Fruit fly (Drosophila melanogaster) whole organism, embryonic: ENCODE results near the gene IntS6.

Source experiments
- CG10274 ChIP-seq: fragments of 200-800 bp; sonication (Bioruptor generic); optimal IDR thresholded peaks from 3 replicates; lab custom pipeline; 2017; ENCODE audit warnings: missing biosample characterization, mild to moderate bottlenecking, missing genetic modification characterization
- CG10321 ChIP-seq: fragments of 200-800 bp; sonication (Bioruptor generic); IDR thresholded peaks from 2 replicates; pipeline ENCODE4 v1.3.6; 2022; ENCODE audit warnings: missing biosample characterization, missing genetic modification characterization
- CG11504 ChIP-seq: fragments of 200-800 bp; sonication (Bioruptor generic); optimal IDR thresholded peaks from 3 replicates; lab custom pipeline; 2019; ENCODE audit warnings: missing biosample characterization, mild to moderate bottlenecking, missing genetic modification characterization, moderate library complexity
- CG17328 ChIP-seq: fragments of 200-800 bp; sonication (Bioruptor generic); IDR thresholded peaks from 2 replicates; pipeline ENCODE4 v1.3.6; 2022; ENCODE audit warnings: missing biosample characterization, missing genetic modification characterization
- CG17568 ChIP-seq: fragments of 200-800 bp; sonication (Bioruptor generic); optimal IDR thresholded peaks from 2 replicates; lab custom pipeline; 2018; ENCODE audit warnings: missing biosample characterization, mild to moderate bottlenecking, missing genetic modification characterization, moderate library complexity
- CG17829 ChIP-seq: fragments of 200-800 bp; optimal IDR thresholded peaks from 2 replicates; lab custom pipeline; 2019; ENCODE audit warnings: missing biosample characterization, mild to moderate bottlenecking, missing genetic modification characterization, moderate library complexity
- CG18011 ChIP-seq: fragments of 200-800 bp; sonication (Bioruptor generic); optimal IDR thresholded peaks from 2 replicates; lab custom pipeline; 2017; ENCODE audit warnings: missing biosample characterization, missing genetic modification characterization, mild to moderate bottlenecking, moderate library complexity, missing genotype
- CG18476 ChIP-seq: fragments of 200-800 bp; sonication (Bioruptor generic); optimal IDR thresholded peaks from 2 replicates; lab custom pipeline; 2016; ENCODE audit warnings: missing biosample characterization, mild to moderate bottlenecking, missing genetic modification characterization
- CG4282 ChIP-seq: fragments of 200-800 bp; sonication (Bioruptor generic); optimal IDR thresholded peaks from 2 replicates; lab custom pipeline; 2016; ENCODE audit warnings: missing biosample characterization, missing genetic modification characterization
- CG4730 ChIP-seq: fragments of 200-800 bp; sonication (Bioruptor generic); IDR thresholded peaks from 2 replicates; pipeline ENCODE4 v1.3.6; 2022; ENCODE audit warnings: missing biosample characterization, missing genetic modification characterization
- CG6175 ChIP-seq: fragments of 200-800 bp; sonication (Bioruptor generic); IDR thresholded peaks from 3 replicates; pipeline ENCODE4 v1.3.6; 2022; ENCODE audit warnings: missing biosample characterization, missing genetic modification characterization
- CG7745 ChIP-seq: fragments of 200-800 bp; sonication (Bioruptor generic); optimal IDR thresholded peaks from 2 replicates; lab custom pipeline; 2018; ENCODE audit warnings: missing biosample characterization, mild to moderate bottlenecking, missing genetic modification characterization, moderate library complexity
- CG8281 ChIP-seq: fragments of 200-800 bp; sonication (Bioruptor generic); optimal IDR thresholded peaks from 2 replicates; lab custom pipeline; 2018; ENCODE audit warnings: missing biosample characterization, mild to moderate bottlenecking, missing genetic modification characterization, moderate library complexity
- CG8765 ChIP-seq: fragments of 200-800 bp; sonication (Bioruptor generic); IDR thresholded peaks from 2 replicates; pipeline ENCODE4 v1.3.6; 2022; ENCODE audit warnings: missing biosample characterization, missing genetic modification characterization
- D ChIP-seq, 2 experiments: fragments of 200-800 bp in 1 of 2; fragments of >200 bp in 1 of 2; sonication (Bioruptor generic) in 1 of 2; optimal IDR thresholded peaks; 2 replicates in 1 of 2; 3 replicates in 1 of 2; lab custom pipeline; 2017; ENCODE audit warnings: mild to moderate bottlenecking in 1 of 2, missing biosample characterization in 1 of 2, missing genetic modification characterization in 1 of 2, missing genetic modification reagents in 1 of 2
- D19B ChIP-seq: fragments of 200-800 bp; sonication (Bioruptor generic); optimal IDR thresholded peaks from 2 replicates; lab custom pipeline; 2017; ENCODE audit warnings: missing biosample characterization, mild to moderate bottlenecking, missing genetic modification characterization
- Dip3 ChIP-seq: fragments of 200-800 bp; sonication (Bioruptor generic); optimal IDR thresholded peaks from 3 replicates; lab custom pipeline; 2016; ENCODE audit warnings: missing biosample characterization, missing genetic modification characterization
- E2f1 ChIP-seq: fragments of 200-800 bp; sonication (Bioruptor generic); IDR thresholded peaks from 2 replicates; pipeline ENCODE4 v1.3.6; 2022; ENCODE audit warnings: missing biosample characterization, missing genetic modification characterization
- Elba2 ChIP-seq: fragments of 200-800 bp; sonication (Bioruptor generic); optimal IDR thresholded peaks from 3 replicates; lab custom pipeline; 2016; ENCODE audit warnings: missing biosample characterization, missing genetic modification characterization
- HmgD ChIP-seq: fragments of 200-800 bp; sonication (Bioruptor generic); optimal IDR thresholded peaks from 3 replicates; lab custom pipeline; 2016; ENCODE audit warnings: missing biosample characterization, missing genetic modification characterization
- Jarid2 ChIP-seq: fragments of 200-800 bp; sonication (Bioruptor generic); optimal IDR thresholded peaks from 3 replicates; lab custom pipeline; 2017; ENCODE audit warnings: mild to moderate bottlenecking, missing biosample characterization, missing genetic modification reagents, missing genetic modification characterization
- Lim3 ChIP-seq: fragments of 200-800 bp; sonication (Bioruptor generic); IDR thresholded peaks from 2 replicates; pipeline ENCODE4 v1.3.6; 2022; ENCODE audit warnings: missing biosample characterization, missing genetic modification characterization
- MTF-1 ChIP-seq: fragments of 200-800 bp; sonication (Bioruptor generic); optimal IDR thresholded peaks from 2 replicates; lab custom pipeline; 2018; ENCODE audit warnings: missing biosample characterization, mild to moderate bottlenecking, missing genetic modification characterization, borderline replicate concordance
- Max ChIP-seq: fragments of 200-800 bp; sonication (Bioruptor generic); optimal IDR thresholded peaks from 2 replicates; lab custom pipeline; 2016; ENCODE audit warnings: missing biosample characterization, mild to moderate bottlenecking, missing genetic modification characterization
- Nf-YA ChIP-seq: fragments of 200-800 bp; sonication (Bioruptor generic); IDR thresholded peaks from 2 replicates; pipeline ENCODE4 v1.3.6; 2022; ENCODE audit warnings: missing biosample characterization, missing genetic modification characterization
- Nf-YB ChIP-seq: fragments of 200-800 bp; sonication (Bioruptor generic); optimal IDR thresholded peaks from 3 replicates; lab custom pipeline; 2019; ENCODE audit warnings: missing biosample characterization, mild to moderate bottlenecking, missing genetic modification characterization, moderate library complexity
- Pdp1 ChIP-seq, 2 experiments: fragments of 200-800 bp; sonication (Bioruptor generic); optimal IDR thresholded peaks; 3 replicates each; lab custom pipeline; 2016; ENCODE audit warnings: missing biosample characterization in 2 of 2, missing genetic modification characterization in 2 of 2, mild to moderate bottlenecking in 1 of 2, moderate library complexity in 1 of 2
- Xrp1 ChIP-seq: fragments of 200-800 bp; sonication (Bioruptor generic); IDR thresholded peaks from 2 replicates; pipeline ENCODE4 v1.3.6; 2022; ENCODE audit warnings: missing biosample characterization, missing genetic modification characterization
- bigmax ChIP-seq: fragments of 200-800 bp; sonication (Bioruptor generic); optimal IDR thresholded peaks from 2 replicates; lab custom pipeline; 2018; ENCODE audit warnings: missing biosample characterization, mild to moderate bottlenecking, missing genetic modification characterization
- cato ChIP-seq: fragments of 200-800 bp; sonication (Bioruptor generic); optimal IDR thresholded peaks from 2 replicates; lab custom pipeline; 2016; ENCODE audit warnings: missing biosample characterization, missing genetic modification characterization, borderline replicate concordance
- chif ChIP-seq, 2 experiments: fragments of 200-800 bp; sonication (Bioruptor generic); optimal IDR thresholded peaks; 3 replicates each; lab custom pipeline; 2016; ENCODE audit warnings: missing biosample characterization in 2 of 2, missing genetic modification characterization in 2 of 2
- chm ChIP-seq: fragments of 200-800 bp; sonication (Bioruptor generic); IDR thresholded peaks from 2 replicates; pipeline ENCODE4 v1.3.6; 2022; ENCODE audit warnings: missing biosample characterization, missing genetic modification characterization
- crol ChIP-seq: fragments of 200-800 bp; sonication (Bioruptor generic); IDR thresholded peaks from 2 replicates; pipeline ENCODE4 v1.3.6; 2022; ENCODE audit warnings: missing biosample characterization, missing genetic modification characterization
- disco-r ChIP-seq: fragments of 200-800 bp; sonication (Bioruptor generic); optimal IDR thresholded peaks from 2 replicates; lab custom pipeline; 2016; ENCODE audit warnings: missing biosample characterization, missing genetic modification characterization
- en ChIP-seq: fragments of 200-800 bp; sonication (Bioruptor generic); optimal IDR thresholded peaks from 2 replicates; lab custom pipeline; 2016; ENCODE audit warnings: missing biosample characterization, missing genetic modification characterization
- fu2 ChIP-seq: fragments of 200-800 bp; sonication (Bioruptor generic); optimal IDR thresholded peaks from 2 replicates; lab custom pipeline; 2016; ENCODE audit warnings: missing biosample characterization, missing genetic modification characterization
- hkb ChIP-seq, 2 experiments: fragments of 200-800 bp in 1 of 2; fragments of >200 bp in 1 of 2; sonication (Bioruptor generic) in 1 of 2; IDR thresholded peaks in 1 of 2; optimal IDR thresholded peaks in 1 of 2; 2 replicates each; pipeline versions ENCODE4 v1.3.6 to Lab custom; 2017 to 2022; ENCODE audit warnings: missing biosample characterization in 1 of 2, missing genetic modification characterization in 1 of 2
- jing ChIP-seq: fragments of 200-800 bp; sonication (Bioruptor generic); optimal IDR thresholded peaks from 2 replicates; lab custom pipeline; 2018; ENCODE audit warnings: missing biosample characterization, mild to moderate bottlenecking, missing genetic modification characterization
- lola ChIP-seq, 3 experiments: fragments of >200 bp in 2 of 3; fragments of 200-800 bp in 1 of 3; sonication (Bioruptor generic) in 1 of 3; optimal IDR thresholded peaks; 2 replicates each; lab custom pipeline; 2017 to 2019; ENCODE audit warnings: missing biosample characterization in 3 of 3, missing genetic modification characterization in 3 of 3, mild to moderate bottlenecking in 1 of 3, moderate library complexity in 1 of 3
- luna ChIP-seq: fragments of 200-800 bp; sonication (Bioruptor generic); optimal IDR thresholded peaks from 2 replicates; lab custom pipeline; 2016; ENCODE audit warnings: missing biosample characterization, missing genetic modification characterization
- nau ChIP-seq: fragments of 200-800 bp; sonication (Bioruptor generic); optimal IDR thresholded peaks from 3 replicates; lab custom pipeline; 2017; ENCODE audit warnings: missing biosample characterization, mild to moderate bottlenecking, missing genetic modification characterization, missing genetic modification reagents
- otp ChIP-seq: fragments of 200-800 bp; sonication (Bioruptor generic); IDR thresholded peaks from 3 replicates; pipeline ENCODE4, ENCODE4 v1.3.6; 2022; ENCODE audit warnings: missing biosample characterization, missing genetic modification characterization
- sens-2 ChIP-seq: fragments of 200-800 bp; sonication (Bioruptor generic); IDR thresholded peaks from 2 replicates; pipeline ENCODE4 v1.3.6; 2022; ENCODE audit warnings: missing biosample characterization, missing genetic modification characterization
- sisA ChIP-seq: fragments of 200-800 bp; sonication (Bioruptor generic); IDR thresholded peaks from 2 replicates; pipeline ENCODE4 v1.3.6; 2022; ENCODE audit warnings: missing biosample characterization, missing genetic modification characterization
- trem ChIP-seq: fragments of 200-800 bp; optimal IDR thresholded peaks from 3 replicates; lab custom pipeline; 2019; ENCODE audit warnings: missing biosample characterization, mild to moderate bottlenecking, missing genetic modification characterization, moderate library complexity
- trh ChIP-seq: fragments of 200-800 bp; sonication (Bioruptor generic); optimal IDR thresholded peaks from 2 replicates; lab custom pipeline; 2016; ENCODE audit warnings: missing biosample characterization, missing genetic modification characterization
- vvl ChIP-seq: fragments of 200-800 bp; sonication (Bioruptor generic); IDR thresholded peaks from 2 replicates; pipeline ENCODE4 v1.3.6; 2022; ENCODE audit warnings: missing biosample characterization, missing genetic modification characterization
- z ChIP-seq: fragments of 200-800 bp; sonication (Bioruptor generic); IDR thresholded peaks from 3 replicates; pipeline ENCODE4 v1.3.6; 2022; ENCODE audit warnings: missing biosample characterization, missing genetic modification characterization
- zfh1 ChIP-seq: fragments of 200-800 bp; sonication (Bioruptor generic); IDR thresholded peaks from 3 replicates; pipeline ENCODE4 v1.3.6; 2022; ENCODE audit warnings: missing biosample characterization, missing genetic modification characterization

Gene IntS6

DNA sequence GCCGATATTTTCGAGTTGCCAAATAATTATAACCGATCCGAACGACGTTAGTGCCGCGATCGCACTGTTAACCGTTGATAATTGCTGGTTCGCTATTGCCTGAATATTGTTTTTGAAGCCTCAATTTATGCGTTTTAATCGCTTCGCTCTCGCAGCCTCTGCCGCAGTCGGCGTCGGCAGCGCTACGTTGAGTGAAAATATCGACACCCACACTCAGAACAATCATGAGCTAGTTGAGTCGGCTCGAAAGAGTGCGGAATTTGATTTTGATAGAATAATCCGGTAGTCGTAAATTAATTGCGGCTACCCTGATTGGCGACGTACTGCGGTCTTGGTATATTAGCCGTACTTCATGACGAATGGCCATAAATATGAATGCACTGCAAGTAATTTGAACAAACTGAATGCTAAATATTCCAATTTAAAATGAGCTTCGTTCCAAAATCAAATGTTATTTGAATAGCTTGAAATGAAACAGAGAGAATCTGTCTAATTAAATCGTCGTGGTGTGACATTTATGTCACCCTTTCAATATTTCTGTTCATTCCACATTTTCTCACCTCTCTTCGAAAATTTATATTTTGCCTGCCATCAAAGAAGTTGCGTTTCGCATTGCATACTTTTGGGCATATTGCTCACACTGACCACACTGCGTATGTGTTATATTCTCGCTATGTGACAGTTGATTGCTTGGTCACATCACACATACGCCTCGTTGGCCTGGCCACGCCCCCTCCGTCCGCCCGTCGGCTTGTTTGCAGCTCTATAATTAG lies 31.4 kb downstream of the IntS6 start (continued):
- no peak for TF ChIP-seq crol
- no peak for TF ChIP-seq CG7745
- TF ChIP-seq CG11504 (tag; lab: Kevin White, UChicago): peak; percentile 19
- no peak for TF ChIP-seq Nf-YA (GFP tag; lab: Robert Waterston, UW)
- TF ChIP-seq MTF-1: no peak
- TF ChIP-seq cato (GFP tag; lab: Kevin White, UChicago): no peak
- no peak for TF ChIP-seq sisA (GFP tag; lab: Robert Waterston, UW)
- no peak for TF ChIP-seq CG10321 (GFP tag; lab: Robert Waterston, UW)
- no peak for TF ChIP-seq CG4730 (GFP tag; lab: Robert Waterston, UW)
- no peak for TF ChIP-seq CG18011 (GFP tag; lab: Kevin White, UChicago)
- 0 out of 3 replicates have a peak, but pooled peaks have one; percentile 34 for TF ChIP-seq otp (GFP tag; lab: Robert Waterston, UW)
- TF ChIP-seq trh: no peak
- no peak for TF ChIP-seq CG10274 (GFP tag; lab: Kevin White, UChicago)
- no peak for TF ChIP-seq D (optimal IDR thresholded peaks at IDR 0.05; lab: Kevin White, UChicago)
- TF ChIP-seq D (GFP tag; optimal IDR thresholded peaks at IDR 0.05; lab: Kevin White, UChicago): no peak
- peak; percentile 87 for TF ChIP-seq CG8281 (tag; lab: Kevin White, UChicago)
- no peak for TF ChIP-seq CG18476 (GFP tag; lab: Kevin White, UChicago)
- TF ChIP-seq Pdp1 (GFP tag; optimal IDR thresholded peaks at IDR 0.05; lab: Kevin White, UChicago): peak in 1 of 2 experiments; percentile 18
- no peak for TF ChIP-seq CG6175 (GFP tag; lab: Robert Waterston, UW)
- TF ChIP-seq sens-2 (GFP tag; lab: Robert Waterston, UW): no peak
- no peak for TF ChIP-seq hkb (optimal IDR thresholded peaks at IDR 0.05; lab: Kevin White, UChicago)
- TF ChIP-seq hkb (GFP tag; IDR thresholded peaks at IDR 0.05; lab: Robert Waterston, UW): no peak
- no peak for TF ChIP-seq disco-r (GFP tag; lab: Kevin White, UChicago)
- TF ChIP-seq chm: no peak
- TF ChIP-seq E2f1 (GFP tag; lab: Robert Waterston, UW): 0 out of 2 replicates have a peak, but pooled peaks have one; percentile 14
- TF ChIP-seq CG17829: no peak
- TF ChIP-seq D19B: no peak
- no peak for TF ChIP-seq Lim3 (GFP tag; lab: Robert Waterston, UW)
- no peak for TF ChIP-seq fu2 (GFP tag; lab: Kevin White, UChicago)
- TF ChIP-seq Jarid2: no peak
- no peak for TF ChIP-seq luna (GFP tag; lab: Kevin White, UChicago)
- TF ChIP-seq lola (GFP tag; optimal IDR thresholded peaks at IDR 0.05; lab: Kevin White, UChicago): no peak
- TF ChIP-seq Dip3: no peak
- no peak for TF ChIP-seq en (GFP tag; lab: Kevin White, UChicago)
- TF ChIP-seq nau: no peak
- TF ChIP-seq Max: no peak
- no peak; the same call in 1 of the 2 replicates for TF ChIP-seq vvl
- TF ChIP-seq bigmax: no peak
- no peak for TF ChIP-seq HmgD (GFP tag; lab: Kevin White, UChicago)
- no peak for TF ChIP-seq Elba2 (GFP tag; lab: Kevin White, UChicago)
- TF ChIP-seq trem: no peak
- TF ChIP-seq CG8765 (GFP tag; lab: Robert Waterston, UW): no peak
- TF ChIP-seq chif (GFP tag; optimal IDR thresholded peaks at IDR 0.05; lab: Kevin White, UChicago): no peak
- no peak for TF ChIP-seq CG4282 (GFP tag; lab: Kevin White, UChicago)
- TF ChIP-seq z (GFP tag; lab: Robert Waterston, UW): peak; percentile 83
- no peak for TF ChIP-seq CG17328 (GFP tag; lab: Robert Waterston, UW)
- no peak for TF ChIP-seq Nf-YB (GFP tag; lab: Kevin White, UChicago)
- no peak for TF ChIP-seq CG17568 (GFP tag; lab: Kevin White, UChicago)
- TF ChIP-seq Xrp1: peak; percentile 19; the same call in 1 of the 2 replicates
- no peak for TF ChIP-seq zfh1 (GFP tag; lab: Robert Waterston, UW)
- TF ChIP-seq jing (GFP tag; lab: Kevin White, UChicago): no peak
